Fruit fly (Drosophila melanogaster): ENCODE results near the gene natalisin.

DNA sequence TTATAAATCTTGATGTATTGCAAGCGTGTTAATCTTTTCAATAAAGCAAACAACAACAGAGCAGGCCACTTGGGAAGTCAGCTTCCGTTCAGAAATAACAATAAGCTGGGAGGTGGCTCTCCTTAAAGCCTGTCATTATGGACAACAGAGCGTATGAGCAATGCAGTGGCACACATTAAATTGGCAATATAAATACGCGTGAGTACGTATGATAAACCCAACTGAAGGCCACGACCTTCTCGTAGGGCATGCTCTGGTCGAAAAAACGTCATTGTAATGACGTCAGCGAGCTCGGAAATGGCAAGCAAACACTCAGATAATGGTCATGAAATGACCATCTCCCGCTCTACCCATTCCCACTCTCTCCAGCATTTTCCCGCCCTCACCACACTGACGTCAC lies 11.7 kb upstream of the natalisin start:
- TF ChIP-seq CG3919 (GFP tag; optimal IDR thresholded peaks at IDR 0.05) (no peak), Hr4 (GFP tag; optimal IDR thresholded peaks at IDR 0.05) (no peak), CG15336 (GFP tag; IDR thresholded peaks at IDR 0.05) (no peak), Eip78C (GFP tag) (no peak), spab (GFP tag; optimal IDR thresholded peaks at IDR 0.05) (no peak)
